Worm (Caenorhabditis elegans) whole organism, late embryonic: ENCODE measurements around the gene Y116A8C.33.

Experiments used
- ama-1 ChIP-seq: fragments of 150-350 bp; optimal IDR thresholded peaks from 2 replicates; lab custom pipeline; 2014
- elt-4 ChIP-seq: sonication (generic microtip); optimal IDR thresholded peaks from 2 replicates; lab custom pipeline; 2016; ENCODE audit warnings: missing genetic modification characterization, missing compliant biosample characterization
- nhr-11 ChIP-seq: fragments of 150-350 bp; optimal IDR thresholded peaks from 2 replicates; lab custom pipeline; 2014; ENCODE audit warnings: missing biosample characterization, missing genetic modification characterization
- sox-4 ChIP-seq: sonication (generic microtip); optimal IDR thresholded peaks from 2 replicates; lab custom pipeline; 2017; ENCODE audit warnings: mild to moderate bottlenecking, missing genetic modification characterization, inconsistent platforms, missing compliant biosample characterization

ce11 chrIV:17104157-17104872, 7.6 kb upstream of the Y116A8C.33 start:
- TF ChIP-seq elt-4 (tag; lab: Kevin White, UChicago) (no peak), ama-1 (no peak), sox-4 (tag; lab: Kevin White, UChicago) (no peak), nhr-11 (tag; lab: Kevin White, UChicago) (no peak)
